Worm (Caenorhabditis elegans) whole organism, mixed stage, embryonic: ENCODE results near the gene C05E11.3.

Experiments
- ces-1 ChIP-seq: fragments of 150-350 bp; optimal IDR thresholded peaks from 2 replicates; lab custom pipeline; 2014; ENCODE audit warnings: missing biosample characterization, missing genetic modification reagents, missing genetic modification characterization
- elt-1 ChIP-seq: sonication (generic microtip); optimal IDR thresholded peaks from 2 replicates; lab custom pipeline; 2017; ENCODE audit warnings: missing genetic modification characterization, mild to moderate bottlenecking, missing compliant biosample characterization, antibody characterized with exemption, moderate library complexity, borderline replicate concordance; ENCODE audit not compliant: insufficient read depth
- hlh-1 ChIP-seq: fragments of 150-350 bp; optimal IDR thresholded peaks from 2 replicates; lab custom pipeline; 2014; ENCODE audit warnings: missing biosample characterization, missing genetic modification reagents, missing genetic modification characterization
- lsy-2 ChIP-seq: fragments of 150-350 bp; optimal IDR thresholded peaks from 2 replicates; lab custom pipeline; 2014; ENCODE audit warnings: missing biosample characterization, missing genetic modification characterization
- mab-5 ChIP-seq: fragments of 150-350 bp; optimal IDR thresholded peaks from 2 replicates; lab custom pipeline; 2014; ENCODE audit warnings: missing biosample characterization, missing genetic modification characterization
- mep-1 ChIP-seq: fragments of 150-350 bp; optimal IDR thresholded peaks from 2 replicates; lab custom pipeline; 2017; ENCODE audit warnings: missing biosample characterization, missing genetic modification reagents, missing genetic modification characterization, inconsistent platforms
- nhr-12 ChIP-seq: fragments of 150-350 bp; optimal IDR thresholded peaks from 2 replicates; lab custom pipeline; 2014; ENCODE audit warnings: missing biosample characterization, missing genetic modification characterization
- nhr-28 ChIP-seq: fragments of 150-350 bp; optimal IDR thresholded peaks from 2 replicates; lab custom pipeline; 2014; ENCODE audit warnings: missing biosample characterization, missing genetic modification characterization
- sptf-1 ChIP-seq: sonication (generic microtip); optimal IDR thresholded peaks from 2 replicates; lab custom pipeline; 2017; ENCODE audit warnings: mild to moderate bottlenecking, missing genetic modification characterization, moderate library complexity, missing compliant biosample characterization
- unc-120 ChIP-seq: sonication (generic microtip); optimal IDR thresholded peaks from 2 replicates; lab custom pipeline; 2017; ENCODE audit warnings: missing genetic modification characterization, missing compliant biosample characterization; ENCODE audit not compliant: poor library complexity, severe bottlenecking
- unc-62 ChIP-seq: fragments of 150-350 bp; optimal IDR thresholded peaks from 2 replicates; lab custom pipeline; 2014; ENCODE audit warnings: missing biosample characterization, missing genetic modification reagents, missing genetic modification characterization
- ztf-11 ChIP-seq: fragments of 150-350 bp; optimal IDR thresholded peaks from 2 replicates; lab custom pipeline; 2014; ENCODE audit warnings: missing biosample characterization, missing genetic modification characterization

- TF ChIP-seq sptf-1 (tag; lab: Kevin White, UChicago) (no peak), unc-62 (peak; percentile 95), hlh-1 (tag; lab: Kevin White, UChicago) (peak; percentile 91), ces-1 (GFP tag; lab: Kevin White, UChicago) (no peak), elt-1 (tag; lab: Kevin White, UChicago) (no peak), nhr-12 (no peak), lsy-2 (tag; lab: Kevin White, UChicago) (no peak), mab-5 (tag; lab: Kevin White, UChicago) (no peak), nhr-28 (no peak), ztf-11 (tag; lab: Kevin White, UChicago) (no peak), unc-120 (tag; lab: Kevin White, UChicago) (peak; percentile 43), mep-1 (no peak)
Measured at ce11 chrX:4532160-4532741, 45.8 kb upstream of the C05E11.3 start, which contains the start of gene nhr-35.
